Worm (Caenorhabditis elegans) whole organism, dauer: ENCODE results near the gene F49C12.2.
"Not testable (repeated sequence)": the region's sequence is repeated elsewhere in the genome, so short reads cannot be mapped to it uniquely, and the experiment has no call there.

Experiments
- unc-62 ChIP-seq: sonication (generic microtip); optimal IDR thresholded peaks from 2 replicates; lab custom pipeline; 2017; ENCODE audit warnings: missing biosample characterization, missing genetic modification reagents, missing genetic modification characterization

The F49C12.2 gene

DNA sequence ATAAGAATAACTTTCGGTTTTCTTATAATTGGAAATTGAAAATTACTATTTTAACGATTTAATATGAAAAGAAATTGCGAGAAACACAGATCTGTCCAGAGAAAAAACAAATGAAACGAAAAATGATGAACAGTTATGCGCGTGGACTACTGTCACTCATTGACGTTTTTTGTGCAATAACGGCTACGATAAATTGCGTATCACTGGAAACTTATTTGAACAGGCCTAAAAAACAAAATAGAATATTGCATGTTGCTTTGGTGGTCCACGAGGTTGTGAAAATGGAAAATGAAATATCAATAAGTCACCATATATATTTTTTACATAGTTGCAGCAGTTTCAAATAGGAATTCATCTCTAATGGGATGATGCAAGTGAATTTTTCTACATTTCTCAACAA lies 34.5 kb downstream of the F49C12.2 start:
- no peak for TF ChIP-seq unc-62 (GFP tag; lab: Kevin White, UChicago)

DNA sequence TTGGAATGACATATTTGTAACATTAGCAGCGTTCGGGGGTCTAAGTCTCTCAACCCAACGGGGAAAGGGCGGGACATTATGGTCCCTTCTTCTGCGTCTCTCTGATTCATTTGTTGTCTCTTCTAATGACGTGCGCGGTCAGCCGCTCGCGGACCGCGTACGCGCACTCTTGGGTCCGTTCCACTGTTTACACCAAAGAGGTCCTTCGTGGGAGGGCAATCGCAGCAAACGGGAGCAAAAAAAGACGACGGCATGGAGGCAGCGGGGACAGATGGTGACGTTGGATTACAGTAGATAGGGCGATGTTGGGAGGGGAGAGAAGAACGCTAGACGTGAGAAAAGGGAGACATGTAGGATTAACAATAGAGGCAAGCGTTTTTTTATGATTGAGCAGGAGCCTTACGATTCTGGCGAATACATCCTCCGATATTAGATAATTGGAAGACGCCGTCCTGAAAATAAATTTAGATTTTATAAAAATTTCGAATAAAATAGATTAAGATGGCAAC lies 35.2 kb downstream of the F49C12.2 start, which contains the start of gene flh-1:
TSS of gene flh-1 (minus strand) at position 459 of the 509 bp plus-strand sequence.
- no peak for TF ChIP-seq unc-62 (GFP tag; lab: Kevin White, UChicago)

DNA sequence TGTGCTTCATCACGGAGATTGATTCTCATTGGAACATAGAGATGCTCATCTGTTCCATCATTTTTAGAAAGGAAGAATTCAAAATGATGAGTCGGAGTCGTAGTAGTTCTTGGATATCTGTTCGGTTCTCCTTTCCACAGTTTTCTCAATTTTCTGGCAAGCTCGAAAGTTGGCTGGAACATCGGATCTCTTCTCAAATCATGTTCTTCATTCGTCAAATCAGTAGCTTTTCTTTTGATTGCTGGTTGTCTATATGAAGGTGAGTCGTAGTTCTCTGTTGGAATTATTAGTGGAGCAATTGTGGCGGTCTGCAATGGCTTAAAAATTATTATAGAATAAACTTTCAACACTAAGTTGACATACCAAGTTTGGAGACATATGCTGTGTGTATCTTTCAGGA lies 36.8 kb downstream of the F49C12.2 start:
- TF ChIP-seq unc-62 (GFP tag; lab: Kevin White, UChicago) = no peak

DNA sequence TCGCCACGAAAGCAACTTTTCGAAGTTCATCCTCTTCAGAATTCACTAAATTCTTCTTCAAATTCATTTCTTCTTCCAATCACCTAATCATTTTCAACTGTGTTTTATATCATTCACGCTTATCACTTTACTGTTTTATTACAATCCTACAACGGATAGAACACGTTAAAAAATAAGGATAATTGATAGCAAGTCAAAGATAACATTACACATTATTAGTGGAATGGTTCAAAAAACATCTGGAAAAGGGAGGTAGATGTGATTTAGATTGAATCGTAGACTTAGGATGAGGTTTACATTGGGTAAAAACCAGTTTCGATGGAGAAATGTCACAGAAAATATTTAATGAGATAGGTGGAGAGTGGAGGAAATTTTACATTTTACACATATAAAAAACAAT lies 37.4 kb downstream of the F49C12.2 start, which contains the start of gene col-120:
TSS of gene col-120 (minus strand) at position 101 of the 400 bp plus-strand sequence.
- no peak for TF ChIP-seq unc-62 (GFP tag; lab: Kevin White, UChicago)

DNA sequence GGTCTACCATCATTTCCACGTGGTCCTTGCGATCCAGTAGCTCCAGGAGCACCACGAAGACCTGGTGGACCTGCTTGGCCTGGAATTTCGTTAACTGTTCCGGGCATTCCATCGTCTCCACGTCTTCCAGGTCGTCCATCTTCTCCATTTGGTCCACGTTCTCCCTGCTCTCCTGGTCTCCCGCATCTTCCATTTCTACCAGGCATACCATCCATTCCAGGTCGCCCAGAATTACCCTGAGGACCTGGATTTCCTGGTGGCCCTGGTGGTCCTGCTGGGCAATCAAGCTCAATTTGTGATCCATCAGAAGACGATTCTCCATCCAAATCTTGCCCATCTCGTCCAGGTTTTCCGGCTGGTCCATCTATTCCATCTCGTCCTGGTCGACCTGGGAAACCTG lies 38.2 kb downstream of the F49C12.2 start:
- TF ChIP-seq unc-62 (GFP tag; lab: Kevin White, UChicago) = no peak

DNA sequence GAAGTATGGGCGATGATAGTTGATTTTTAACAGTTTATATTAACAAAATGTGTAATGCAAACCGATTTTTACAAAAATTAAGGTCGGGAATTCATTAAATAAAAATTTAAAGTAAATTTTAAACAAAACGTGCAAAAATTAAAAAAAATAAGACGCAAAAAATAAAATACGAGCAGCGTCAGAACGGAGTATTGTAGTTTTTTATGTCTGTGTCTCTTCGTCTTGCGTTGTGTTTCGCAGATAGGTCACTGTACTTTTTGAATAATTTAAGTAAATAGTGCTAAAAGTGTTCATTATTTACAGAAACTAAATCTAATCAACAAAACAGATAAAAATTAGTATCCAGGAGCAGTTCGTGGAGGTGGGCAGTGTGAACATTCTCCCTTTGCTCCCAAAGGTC lies 38.7 kb downstream of the F49C12.2 start:
- no peak for TF ChIP-seq unc-62 (GFP tag; lab: Kevin White, UChicago)

DNA sequence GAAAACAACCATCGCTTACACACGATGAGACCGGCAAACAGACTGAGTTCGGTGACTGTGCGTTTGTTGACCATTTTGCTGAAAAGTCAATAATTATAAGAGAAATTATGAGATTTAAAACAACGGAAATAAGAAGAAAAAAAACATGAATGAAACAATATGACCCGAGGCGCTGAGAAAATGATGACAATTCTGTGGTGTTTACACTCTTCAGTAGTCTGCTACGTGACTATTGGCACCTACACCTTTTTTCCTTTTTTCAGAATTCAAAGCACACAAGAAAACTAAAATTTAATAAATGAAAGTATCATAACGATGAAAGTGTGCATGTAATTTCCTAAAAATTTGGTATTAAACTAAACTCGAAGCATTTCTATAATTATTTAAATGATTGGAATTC lies 39.4 kb downstream of the F49C12.2 start, which contains the start of gene Y11D7A.10:
TSS of gene Y11D7A.10 (minus strand) at position 82 of the 400 bp plus-strand sequence.
- no peak for TF ChIP-seq unc-62 (GFP tag; lab: Kevin White, UChicago)

DNA sequence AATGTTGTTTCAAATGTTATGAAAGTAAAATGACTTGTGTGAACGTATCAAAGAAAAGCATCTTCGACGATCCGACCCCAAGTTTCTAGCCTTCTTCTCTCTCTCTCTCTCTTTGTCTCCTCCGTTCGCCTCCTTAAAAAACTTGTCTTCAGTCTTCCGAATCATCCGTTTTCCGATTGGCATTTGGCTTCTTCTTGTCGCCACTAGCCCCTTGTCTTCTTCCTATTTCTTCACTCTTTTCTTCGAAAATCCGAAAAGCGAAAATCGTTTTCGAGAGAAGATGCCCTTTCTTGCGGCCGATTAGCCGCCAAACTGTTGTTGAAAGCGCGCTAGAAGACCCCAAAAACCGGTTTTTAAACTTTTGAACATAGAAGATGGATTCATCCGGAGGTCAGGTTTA lies 40.5 kb downstream of the F49C12.2 start:
- no peak for TF ChIP-seq unc-62 (GFP tag; lab: Kevin White, UChicago)

DNA sequence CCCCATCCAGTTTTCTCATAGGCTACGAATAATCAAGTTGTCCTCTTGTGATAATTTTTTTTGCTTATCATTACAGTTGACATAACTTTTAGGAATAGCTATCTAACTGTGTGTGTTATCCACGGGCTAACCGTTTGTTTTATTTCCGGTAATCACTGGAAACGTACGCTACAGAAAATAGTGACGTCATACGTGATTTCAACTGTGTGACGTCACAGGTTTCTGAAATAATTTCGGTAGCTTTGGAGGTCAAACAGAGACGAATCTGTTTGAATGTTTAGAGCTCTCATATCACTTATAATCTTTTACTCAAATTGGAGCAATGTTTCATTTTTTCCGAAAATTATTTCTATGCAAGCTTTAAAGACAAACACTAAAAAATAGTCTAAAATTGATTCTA lies 42.2 kb downstream of the F49C12.2 start:
- TF ChIP-seq unc-62 (GFP tag; lab: Kevin White, UChicago) = no peak

DNA sequence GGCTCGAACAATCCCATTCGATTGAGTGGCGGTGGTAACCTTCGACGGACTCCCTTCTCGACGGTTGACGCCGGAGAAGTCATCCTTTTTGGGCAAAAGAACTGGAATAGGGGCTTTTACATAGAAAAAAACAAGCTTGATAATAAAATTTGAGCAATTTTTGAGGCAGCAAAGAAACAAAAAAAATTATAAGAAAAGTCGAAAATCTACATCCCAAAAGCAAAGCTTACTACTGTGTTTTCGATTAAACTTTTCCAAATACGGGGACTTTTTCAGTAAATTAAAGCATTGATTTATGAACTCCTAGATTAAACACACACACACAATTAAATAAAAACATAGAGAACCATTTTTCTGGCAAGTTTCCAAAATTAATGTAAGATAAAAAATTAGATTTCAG lies 43.0 kb downstream of the F49C12.2 start, which contains the start of gene Y11D7A.9:
TSS of gene Y11D7A.9 (minus strand) at position 101 of the 400 bp plus-strand sequence.
- TF ChIP-seq unc-62 (GFP tag; lab: Kevin White, UChicago) = no peak

DNA sequence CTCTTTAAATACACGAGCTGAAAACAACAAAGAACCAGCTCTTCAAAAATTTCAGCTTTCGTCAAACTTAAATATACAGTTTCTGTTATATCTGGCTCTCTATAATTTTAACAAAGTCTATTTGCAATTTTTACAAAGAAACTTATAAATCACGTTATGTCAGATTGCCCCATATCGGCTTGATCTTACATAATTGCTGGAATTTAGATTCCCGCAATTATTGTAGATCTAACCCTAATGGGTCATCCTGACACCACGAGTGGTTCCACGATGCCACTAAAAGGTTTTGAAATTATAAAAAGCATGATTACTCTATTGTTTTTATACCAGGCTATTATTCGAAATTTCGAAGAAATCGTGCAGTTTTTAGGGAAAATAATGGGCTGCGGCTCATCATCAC lies 48.0 kb downstream of the F49C12.2 start, which contains the start of gene Y11D7A.8:
TSS of gene Y11D7A.8 (plus strand) at position 301 of the 400 bp plus-strand sequence.
- no peak for TF ChIP-seq unc-62 (GFP tag; lab: Kevin White, UChicago)

DNA sequence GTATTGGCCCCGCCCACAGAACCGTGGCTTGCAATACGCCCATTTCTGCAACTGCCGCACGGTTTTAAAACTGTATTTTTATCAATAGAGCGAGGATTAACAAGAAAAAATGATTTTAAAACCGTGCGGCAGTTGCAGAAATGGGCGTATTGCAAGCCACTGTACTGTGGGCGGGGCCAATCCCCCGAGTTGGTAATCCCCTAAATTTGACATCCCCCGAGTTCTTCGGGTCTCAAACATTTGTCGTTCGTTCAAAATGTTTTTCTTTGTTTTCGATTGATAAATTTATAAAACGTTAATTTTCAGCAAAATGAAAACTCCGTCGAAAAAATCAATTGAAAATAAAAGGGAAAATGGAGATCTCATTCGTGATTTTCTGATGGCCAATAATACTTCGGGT lies 49.8 kb downstream of the F49C12.2 start, which contains the start of gene Y11D7A.7:
TSS of gene Y11D7A.7 (plus strand) at position 301 of the 400 bp plus-strand sequence.
- not testable (repeated sequence) for TF ChIP-seq unc-62 (GFP tag; lab: Kevin White, UChicago)
